Fruit fly (Drosophila melanogaster): Measurements from ENCODE around the gene ND-75.

DNA sequence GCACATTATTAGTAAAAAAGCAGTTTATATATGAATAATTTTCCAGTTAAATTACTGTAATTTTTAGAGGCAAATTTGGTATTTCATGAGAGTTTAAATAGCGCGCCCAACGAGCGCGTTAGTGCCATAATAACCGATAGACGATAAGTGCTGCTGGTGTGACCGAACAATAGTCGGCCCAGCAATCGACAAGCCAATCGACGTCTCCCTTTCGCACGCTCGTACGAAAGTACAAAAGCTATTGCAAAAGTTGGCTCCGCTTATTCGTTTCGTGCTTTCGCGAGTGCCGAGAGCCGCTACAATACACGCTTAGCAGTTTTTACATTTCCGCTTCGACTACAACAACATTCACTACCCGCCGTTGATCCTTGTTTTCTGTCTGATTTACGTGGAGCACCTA is 9.2 kb downstream of the ND-75 start, which contains the start of gene Trxr1:
- TF ChIP-seq CG32264 (GFP tag; optimal IDR thresholded peaks at IDR 0.05) (no peak), psq (GFP tag; optimal IDR thresholded peaks at IDR 0.05) (peak; percentile 91), sv (GFP tag; optimal IDR thresholded peaks at IDR 0.05) (no peak)

All from whole organism, wandering third instar larva.